Fruit fly (Drosophila melanogaster): ENCODE data around the gene CG14314.

CG14314 gene

DNA sequence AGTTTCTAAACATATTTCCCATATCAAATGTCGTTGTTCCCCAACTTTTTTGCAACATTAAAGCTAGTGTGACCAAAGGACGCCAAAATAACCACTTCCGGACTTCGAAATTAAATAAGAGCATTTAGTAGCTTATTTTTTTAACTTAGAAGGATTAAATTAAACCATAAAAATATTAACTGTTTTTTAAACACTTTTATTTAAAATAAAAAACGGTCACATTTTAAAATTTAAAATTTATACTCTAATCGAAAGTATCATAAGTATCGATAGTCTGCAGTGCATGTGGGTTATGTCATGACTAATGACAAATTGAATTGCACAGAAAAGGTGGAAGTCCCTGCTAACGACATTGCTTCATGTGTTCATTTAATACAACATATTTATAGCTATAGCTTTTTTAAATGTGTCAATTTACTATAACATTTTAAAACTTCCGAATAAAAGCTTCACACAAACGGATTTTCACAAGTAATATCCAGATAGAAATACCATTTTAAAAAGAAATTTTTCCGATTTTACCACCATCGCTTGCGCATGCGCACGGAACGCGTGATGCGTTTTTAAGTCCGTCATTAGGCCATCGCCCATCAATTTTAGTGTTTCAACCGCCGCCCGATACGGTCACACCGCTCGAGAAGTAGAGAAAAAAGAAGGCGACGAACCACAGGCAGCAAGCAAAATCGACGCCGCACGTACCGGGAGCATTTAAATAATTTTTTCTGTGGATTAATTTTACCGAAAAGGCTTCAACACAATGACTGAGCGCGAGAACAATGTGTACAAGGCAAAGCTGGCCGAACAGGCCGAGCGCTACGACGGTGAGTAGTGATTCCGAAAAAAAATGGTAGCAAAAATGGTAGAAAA lies 26.4 kb downstream of the CG14314 start, which contains the start of the genes CG7156 and 14-3-3epsilon (continued):
- TF ChIP-seq Eip74EF (GFP tag; optimal IDR thresholded peaks at IDR 0.05) (peak in 1 of 2 experiments; percentile 22), sr (GFP tag; IDR thresholded peaks at IDR 0.05) (no peak), ham (GFP tag; IDR thresholded peaks at IDR 0.05) (no peak), hth (optimal IDR thresholded peaks at IDR 0.05) (no peak), CTCF (GFP tag; optimal IDR thresholded peaks at IDR 0.05) (peak; percentile 66), lov (optimal IDR thresholded peaks at IDR 0.05) (no peak), lov (GFP tag; IDR thresholded peaks at IDR 0.05) (0 out of 3 replicates have a peak, but pooled peaks have one; percentile 49), CG3163 (GFP tag; optimal IDR thresholded peaks at IDR 0.05) (peak; percentile 1), H15 (GFP tag; IDR thresholded peaks at IDR 0.05) (0 out of 3 replicates have a peak, but pooled peaks have one; percentile 15), Bgb (GFP tag; IDR thresholded peaks at IDR 0.05; ENCODE audit: partially characterized antibody) (0 out of 2 replicates have a peak, but pooled peaks have one; percentile 51), ap (GFP tag; IDR thresholded peaks at IDR 0.05) (peak; percentile 41; the same call in 1 of the 2 replicates), p53 (GFP tag; optimal IDR thresholded peaks at IDR 0.05) (peak; percentile 57), zfh2 (GFP tag; optimal IDR thresholded peaks at IDR 0.05) (peak; percentile 11), CG9727 (GFP tag; optimal IDR thresholded peaks at IDR 0.05) (peak; percentile 60), bbx (GFP tag; IDR thresholded peaks at IDR 0.05; ENCODE audit: partially characterized antibody) (peak; percentile 49), pum (GFP tag; optimal IDR thresholded peaks at IDR 0.05) (peak; percentile 4), cas (GFP tag; IDR thresholded peaks at IDR 0.05) (no peak), esg (GFP tag; conservative IDR thresholded peaks at IDR 0.05) (no peak)

DNA sequence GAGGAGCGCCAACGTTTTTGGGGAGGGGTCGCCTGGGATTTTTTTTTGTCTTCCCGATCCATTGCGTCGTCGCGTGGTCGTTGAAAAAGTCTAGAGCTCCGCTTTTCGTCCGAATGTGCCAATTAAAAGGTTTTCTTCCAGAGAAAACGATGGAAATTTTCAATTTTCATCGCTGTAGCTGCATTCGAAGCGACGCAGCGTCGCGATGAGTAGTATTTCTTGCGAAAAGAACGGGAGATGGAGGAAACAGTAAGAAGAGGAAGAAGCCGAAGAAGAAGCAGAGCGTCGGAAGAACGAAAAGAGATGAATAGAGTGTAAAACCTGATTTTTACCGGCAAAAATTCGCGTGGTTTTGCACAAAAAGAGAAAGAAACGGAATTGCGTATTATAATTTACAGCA lies 27.1 kb downstream of the CG14314 start:
- TF ChIP-seq CG17385 (GFP tag; optimal IDR thresholded peaks at IDR 0.05) (peak; percentile 97), Gug (GFP tag; IDR thresholded peaks at IDR 0.05) (no peak), CG10321 (GFP tag; IDR thresholded peaks at IDR 0.05) (peak; percentile 22; the same call in 1 of the 2 replicates), Mad (GFP tag; optimal IDR thresholded peaks at IDR 0.05) (no peak), Nf-YA (GFP tag; IDR thresholded peaks at IDR 0.05) (0 out of 2 replicates have a peak, but pooled peaks have one; percentile 4), ab (GFP tag; optimal IDR thresholded peaks at IDR 0.05) (no peak), mirr (GFP tag; optimal IDR thresholded peaks at IDR 0.05) (no peak), rib (GFP tag; IDR thresholded peaks at IDR 0.05) (no peak; the same call in 1 of the 2 replicates), CG1233 (GFP tag; optimal IDR thresholded peaks at IDR 0.05) (no peak), CG10543 (GFP tag; optimal IDR thresholded peaks at IDR 0.05) (no peak), row (GFP tag; IDR thresholded peaks at IDR 0.05) (no peak), klu (GFP tag; IDR thresholded peaks at IDR 0.05) (no peak), CG7745 (tag; optimal IDR thresholded peaks at IDR 0.05) (no peak), Trl (optimal IDR thresholded peaks at IDR 0.05) (peak in 1 of 2 experiments; percentile 27), Trl (GFP tag; optimal IDR thresholded peaks at IDR 0.05) (no peak), psq (GFP tag; optimal IDR thresholded peaks at IDR 0.05) (peak; percentile 35), CG11695 (GFP tag; IDR thresholded peaks at IDR 0.05) (no peak), nom (GFP tag; optimal IDR thresholded peaks at IDR 0.05) (peak; percentile 27), sens (GFP tag) (peak; percentile 37), HLH4C (GFP tag; IDR thresholded peaks at IDR 0.05; ENCODE audit: partially characterized antibody) (0 out of 3 replicates have a peak, but pooled peaks have one; percentile 11), CG3995 (GFP tag; optimal IDR thresholded peaks at IDR 0.05) (no peak), CG1529 (GFP tag; optimal IDR thresholded peaks at IDR 0.05) (peak; percentile 55), sqz (GFP tag; optimal IDR thresholded peaks at IDR 0.05) (peak; percentile 48), CG14014 (GFP tag; IDR thresholded peaks at IDR 0.05) (no peak), tx (GFP tag; optimal IDR thresholded peaks at IDR 0.05) (no peak), CG2129 (GFP tag; IDR thresholded peaks at IDR 0.05; ENCODE audit: partially characterized antibody) (no peak), twi (tag; optimal IDR thresholded peaks at IDR 0.05) (no peak), sob (GFP tag; IDR thresholded peaks at IDR 0.05) (peak; percentile 2; the same call in 1 of the 2 replicates), ac (GFP tag; optimal IDR thresholded peaks at IDR 0.05) (no peak), CG14965 (GFP tag; optimal IDR thresholded peaks at IDR 0.05; ENCODE audit: borderline replicate concordance) (no peak)

All from whole organism, embryonic.